Worm (Caenorhabditis elegans) whole organism, young adult: ENCODE results near the gene algn-9.
A peak's percentile ranks its signal among the peaks of the same experiment; 100 is the strongest.

Experiments
- C06A6.2 ChIP-seq: fragments of 200-800 bp; sonication (Bioruptor generic); conservative IDR thresholded peaks from 2 replicates; pipeline ENCODE4 v1.3.6; 2022; ENCODE audit warnings: missing genetic modification characterization, missing compliant biosample characterization
- D2030.7 ChIP-seq: fragments of 200-800 bp; sonication (Bioruptor generic); IDR thresholded peaks from 2 replicates; pipeline ENCODE4 v1.3.6; 2022; ENCODE audit warnings: missing genetic modification reagents, missing genetic modification characterization, missing compliant biosample characterization
- F22D6.2 ChIP-seq: sonication (generic microtip); optimal IDR thresholded peaks from 2 replicates; lab custom pipeline; 2016; ENCODE audit warnings: mild to moderate bottlenecking, missing genetic modification characterization, missing compliant biosample characterization
- F52B5.7 ChIP-seq: sonication (generic microtip); optimal IDR thresholded peaks from 2 replicates; lab custom pipeline; 2016; ENCODE audit warnings: mild to moderate bottlenecking, missing genetic modification characterization, missing compliant biosample characterization
- T07F8.4 ChIP-seq: sonication (generic microtip); optimal IDR thresholded peaks from 2 replicates; lab custom pipeline; 2016; ENCODE audit warnings: mild to moderate bottlenecking, missing genetic modification characterization, moderate library complexity, missing compliant biosample characterization
- T26A5.8 ChIP-seq: sonication (generic microtip); optimal IDR thresholded peaks from 2 replicates; lab custom pipeline; 2016; ENCODE audit warnings: missing genetic modification characterization, missing compliant biosample characterization
- Y53G8AR.9 ChIP-seq: fragments of 200-800 bp; sonication (Bioruptor generic); conservative IDR thresholded peaks from 2 replicates; pipeline ENCODE4 v1.3.6; 2022; ENCODE audit warnings: missing genetic modification reagents, missing genetic modification characterization, missing compliant biosample characterization
- Y56A3A.18 ChIP-seq: fragments of 200-800 bp; sonication (Bioruptor generic); IDR thresholded peaks from 2 replicates; pipeline ENCODE4 v1.3.6; 2022; ENCODE audit warnings: missing genetic modification reagents, missing genetic modification characterization, missing compliant biosample characterization
- Y95B8A.8 ChIP-seq: fragments of 200-800 bp; sonication (Bioruptor generic); IDR thresholded peaks from 2 replicates; pipeline ENCODE4 v1.3.6; 2022; ENCODE audit warnings: missing genetic modification reagents, missing genetic modification characterization, missing compliant biosample characterization
- ZK185.1 ChIP-seq: sonication (generic microtip); optimal IDR thresholded peaks from 2 replicates; lab custom pipeline; 2016; ENCODE audit warnings: mild to moderate bottlenecking, missing genetic modification characterization, missing compliant biosample characterization; ENCODE audit not compliant: poor library complexity, severe bottlenecking
- akir-1 ChIP-seq: fragments of 200-800 bp; sonication (Bioruptor generic); optimal IDR thresholded peaks from 2 replicates; lab custom pipeline; 2018; ENCODE audit warnings: mild to moderate bottlenecking, missing genetic modification characterization, moderate library complexity, missing compliant biosample characterization
- aptf-3 ChIP-seq: fragments of 200-800 bp; sonication (Bioruptor generic); IDR thresholded peaks from 2 replicates; pipeline ENCODE4 v1.3.6; 2022; ENCODE audit warnings: missing genetic modification characterization, missing compliant biosample characterization
- atf-7 ChIP-seq: sonication (generic microtip); optimal IDR thresholded peaks from 2 replicates; lab custom pipeline; 2017; ENCODE audit warnings: mild to moderate bottlenecking, missing genetic modification characterization, missing compliant biosample characterization
- athp-1 ChIP-seq: sonication (generic microtip); optimal IDR thresholded peaks from 2 replicates; lab custom pipeline; 2017; ENCODE audit warnings: mild to moderate bottlenecking, missing genetic modification characterization, missing compliant biosample characterization
- attf-3 ChIP-seq: fragments of 200-800 bp; sonication (Bioruptor generic); conservative IDR thresholded peaks from 2 replicates; pipeline ENCODE4 v1.3.6; 2022; ENCODE audit warnings: missing genetic modification reagents, missing genetic modification characterization, missing compliant biosample characterization
- attf-5 ChIP-seq: fragments of 200-800 bp; sonication (Bioruptor generic); optimal IDR thresholded peaks from 2 replicates; lab custom pipeline; 2018; ENCODE audit warnings: mild to moderate bottlenecking, missing genetic modification characterization, missing compliant biosample characterization
- attf-6 ChIP-seq: fragments of 200-800 bp; sonication (Bioruptor generic); IDR thresholded peaks from 2 replicates; pipeline ENCODE4 v1.3.6; 2022; ENCODE audit warnings: missing genetic modification reagents, missing genetic modification characterization, missing compliant biosample characterization
- bed-1 ChIP-seq: fragments of 200-800 bp; sonication (Bioruptor generic); IDR thresholded peaks from 2 replicates; pipeline ENCODE4 v1.3.6; 2022; ENCODE audit warnings: missing genetic modification reagents, missing genetic modification characterization, missing compliant biosample characterization
- cebp-1 ChIP-seq, 2 experiments: fragments of 200-800 bp in 1 of 2; sonication (Bioruptor generic) in 1 of 2; sonication (generic microtip) in 1 of 2; IDR thresholded peaks in 1 of 2; optimal IDR thresholded peaks in 1 of 2; 2 replicates each; pipeline versions ENCODE4 v1.3.6 to Lab custom; 2017 to 2022; ENCODE audit warnings: missing compliant biosample characterization in 2 of 2, missing genetic modification characterization in 2 of 2, mild to moderate bottlenecking in 1 of 2, missing genetic modification reagents in 1 of 2, moderate library complexity in 1 of 2
- ceh-100 ChIP-seq: fragments of 200-800 bp; sonication (Bioruptor generic); IDR thresholded peaks from 2 replicates; pipeline ENCODE4 v1.3.6; 2022; ENCODE audit warnings: missing genetic modification reagents, missing genetic modification characterization, missing compliant biosample characterization
- ceh-58 ChIP-seq: fragments of 200-800 bp; sonication (Bioruptor generic); IDR thresholded peaks from 2 replicates; pipeline ENCODE4 v1.3.6; 2022; ENCODE audit warnings: missing genetic modification characterization, missing compliant biosample characterization
- ceh-91 ChIP-seq: fragments of 200-800 bp; sonication (Bioruptor generic); IDR thresholded peaks from 2 replicates; pipeline ENCODE4 v1.3.6; 2022; ENCODE audit warnings: missing genetic modification reagents, missing genetic modification characterization, missing compliant biosample characterization
- chd-7 ChIP-seq: sonication (generic microtip); optimal IDR thresholded peaks from 2 replicates; lab custom pipeline; 2016; ENCODE audit warnings: mild to moderate bottlenecking, missing genetic modification characterization, moderate library complexity, missing compliant biosample characterization
- dpl-1 ChIP-seq: fragments of 150-350 bp; optimal IDR thresholded peaks from 2 replicates; lab custom pipeline; 2014; ENCODE audit warnings: missing biosample characterization, missing genetic modification reagents, missing genetic modification characterization
- gei-17 ChIP-seq: fragments of 200-800 bp; sonication (Bioruptor generic); optimal IDR thresholded peaks from 2 replicates; lab custom pipeline; 2018; ENCODE audit warnings: mild to moderate bottlenecking, missing genetic modification characterization, missing compliant biosample characterization
- hlh-26 ChIP-seq: fragments of 200-800 bp; sonication (Bioruptor generic); conservative IDR thresholded peaks from 2 replicates; pipeline ENCODE4 v1.3.6; 2022; ENCODE audit warnings: missing genetic modification reagents, missing genetic modification characterization, missing compliant biosample characterization
- hmg-20 ChIP-seq: fragments of 200-800 bp; sonication (Bioruptor generic); IDR thresholded peaks from 2 replicates; pipeline ENCODE4 v1.3.6; 2022; ENCODE audit warnings: missing genetic modification reagents, missing genetic modification characterization, missing compliant biosample characterization
- lsl-1 ChIP-seq: fragments of 200-800 bp; sonication (Bioruptor generic); optimal IDR thresholded peaks from 2 replicates; lab custom pipeline; 2018; ENCODE audit warnings: mild to moderate bottlenecking, missing genetic modification characterization, moderate library complexity, missing compliant biosample characterization
- mcd-1 ChIP-seq: fragments of 200-800 bp; sonication (Bioruptor generic); IDR thresholded peaks from 2 replicates; pipeline ENCODE4 v1.3.6; 2022; ENCODE audit warnings: missing genetic modification reagents, missing genetic modification characterization, missing compliant biosample characterization
- mxl-1 ChIP-seq: sonication (generic microtip); optimal IDR thresholded peaks from 2 replicates; lab custom pipeline; 2016; ENCODE audit warnings: missing genetic modification characterization, missing compliant biosample characterization
- nfya-1 ChIP-seq: sonication (generic microtip); optimal IDR thresholded peaks from 2 replicates; lab custom pipeline; 2017; ENCODE audit warnings: antibody characterized with exemption, missing compliant biosample characterization, missing genetic modification characterization, borderline replicate concordance; ENCODE audit not compliant: insufficient read depth
- nfya-2 ChIP-seq: fragments of 200-800 bp; sonication (Bioruptor generic); IDR thresholded peaks from 2 replicates; pipeline ENCODE4 v1.3.6; 2022; ENCODE audit warnings: missing genetic modification reagents, missing genetic modification characterization, missing compliant biosample characterization
- nhr-27 ChIP-seq: fragments of 200-800 bp; sonication (Bioruptor generic); optimal IDR thresholded peaks from 2 replicates; lab custom pipeline; 2018; ENCODE audit warnings: mild to moderate bottlenecking, missing genetic modification characterization, moderate library complexity, missing compliant biosample characterization
- nhr-80 ChIP-seq: sonication (generic microtip); optimal IDR thresholded peaks from 2 replicates; lab custom pipeline; 2016; ENCODE audit warnings: missing genetic modification characterization, missing compliant biosample characterization
- nhr-90 ChIP-seq: sonication (generic microtip); optimal IDR thresholded peaks from 2 replicates; lab custom pipeline; 2016; ENCODE audit warnings: missing genotype, mild to moderate bottlenecking, missing genetic modification characterization, missing compliant biosample characterization
- pha-4 ChIP-seq: fragments of 150-350 bp; sonication (generic microtip); optimal IDR thresholded peaks from 2 replicates; lab custom pipeline; 2014; ENCODE audit warnings: missing biosample characterization, missing genetic modification reagents, missing genetic modification characterization
- rec-8 ChIP-seq, 2 experiments: sonication (generic microtip); optimal IDR thresholded peaks; 2 replicates each; lab custom pipeline; 2016; ENCODE audit warnings: mild to moderate bottlenecking in 2 of 2, missing genetic modification characterization in 2 of 2, missing genetic modification reagents in 2 of 2, missing genotype in 2 of 2, missing biosample characterization in 1 of 2, missing compliant biosample characterization in 1 of 2, moderate library complexity in 1 of 2
- sdz-38 ChIP-seq: sonication (generic microtip); optimal IDR thresholded peaks from 2 replicates; lab custom pipeline; 2016; ENCODE audit warnings: missing genotype, missing genetic modification characterization, missing compliant biosample characterization
- sea-2 ChIP-seq: fragments of 200-800 bp; sonication (Bioruptor generic); IDR thresholded peaks from 2 replicates; pipeline ENCODE4 v1.3.6; 2022; ENCODE audit warnings: missing genetic modification characterization, missing compliant biosample characterization
- tbx-9 ChIP-seq: sonication (generic microtip); optimal IDR thresholded peaks from 2 replicates; lab custom pipeline; 2016; ENCODE audit warnings: borderline replicate concordance, missing genetic modification characterization, inconsistent platforms, missing compliant biosample characterization
- tlf-1 ChIP-seq: fragments of 200-800 bp; sonication (Bioruptor generic); optimal IDR thresholded peaks from 2 replicates; lab custom pipeline; 2018; ENCODE audit warnings: mild to moderate bottlenecking, missing genetic modification characterization, missing compliant biosample characterization
- unc-130 ChIP-seq: sonication (generic microtip); optimal IDR thresholded peaks from 2 replicates; lab custom pipeline; 2016; ENCODE audit warnings: missing genetic modification reagents, missing genetic modification characterization, missing compliant biosample characterization
- zim-3 ChIP-seq: sonication (generic microtip); optimal IDR thresholded peaks from 2 replicates; lab custom pipeline; 2017; ENCODE audit warnings: mild to moderate bottlenecking, missing genetic modification characterization, moderate library complexity, missing compliant biosample characterization
- ztf-22 ChIP-seq: fragments of 200-800 bp; sonication (Bioruptor generic); optimal IDR thresholded peaks from 2 replicates; lab custom pipeline; 2018; ENCODE audit warnings: mild to moderate bottlenecking, missing genetic modification characterization, moderate library complexity, missing compliant biosample characterization
- ztf-26 ChIP-seq: sonication (generic microtip); optimal IDR thresholded peaks from 2 replicates; lab custom pipeline; 2017; ENCODE audit warnings: missing genetic modification characterization, missing compliant biosample characterization
- ztf-6 ChIP-seq: fragments of 200-800 bp; sonication (Bioruptor generic); IDR thresholded peaks from 2 replicates; pipeline ENCODE4 v1.3.6; 2022; ENCODE audit warnings: missing genetic modification reagents, missing genetic modification characterization, missing compliant biosample characterization

Gene algn-9

DNA sequence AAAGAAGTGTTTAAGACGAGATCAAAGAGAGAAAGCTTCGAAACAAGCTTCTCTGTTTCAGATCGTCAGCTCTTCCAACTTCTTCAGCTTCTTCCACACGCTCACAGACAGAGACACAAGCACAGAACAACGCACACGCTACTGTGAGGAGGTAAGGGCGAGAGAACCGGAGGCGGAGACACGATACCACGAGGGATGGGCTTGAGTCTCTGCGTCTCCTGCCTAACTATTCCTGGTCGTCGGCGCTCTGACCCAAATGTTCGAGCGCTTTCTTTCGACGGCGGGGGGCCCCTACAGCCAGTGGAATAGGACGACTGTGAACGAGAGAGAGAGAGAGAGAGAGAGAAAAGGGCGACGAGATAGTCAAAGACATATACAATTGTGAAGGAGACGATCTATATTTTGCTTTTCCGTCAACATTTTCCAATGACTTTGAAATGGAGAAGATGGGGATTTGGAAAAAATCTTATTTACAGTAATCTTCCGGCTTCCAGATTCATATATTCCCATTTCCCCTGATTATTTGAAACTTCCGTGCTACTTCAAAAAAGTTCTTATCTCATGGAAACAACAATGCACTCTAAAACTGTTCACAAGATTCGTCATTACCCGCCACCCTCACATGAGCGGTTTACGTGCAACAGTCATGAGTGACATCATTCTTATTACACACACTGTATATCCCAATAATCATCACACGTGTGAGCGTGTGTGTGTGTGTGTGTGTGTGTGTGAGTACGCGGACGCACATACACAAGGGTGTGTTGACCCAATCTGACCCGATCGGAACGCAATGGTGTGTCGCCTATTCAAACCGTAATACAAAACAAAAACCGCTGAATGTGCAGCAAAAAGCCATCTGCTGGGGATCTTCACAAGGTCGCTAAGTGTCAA is 35.1 kb upstream of the algn-9 start (continued):
- TF ChIP-seq hmg-20 (GFP tag; lab: Robert Waterston, UW): no peak
- peak; percentile 67 for TF ChIP-seq chd-7 (tag; lab: Kevin White, UChicago)
- peak; percentile 38 for TF ChIP-seq cebp-1 (GFP tag; IDR thresholded peaks at IDR 0.05; lab: Robert Waterston, UW)
- TF ChIP-seq cebp-1 (tag; optimal IDR thresholded peaks at IDR 0.05; lab: Kevin White, UChicago): peak; percentile 83
- TF ChIP-seq pha-4: no peak
- TF ChIP-seq rec-8 (tag; optimal IDR thresholded peaks at IDR 0.05; lab: Kevin White, UChicago): no peak
- TF ChIP-seq tlf-1 (GFP tag; lab: Kevin White, UChicago): peak; percentile 45
- peak; percentile 72 for TF ChIP-seq mcd-1
- TF ChIP-seq atf-7 (tag; lab: Kevin White, UChicago): peak; percentile 91
- no peak for TF ChIP-seq nfya-2 (GFP tag; lab: Robert Waterston, UW)
- no peak for TF ChIP-seq nfya-1
- no peak for TF ChIP-seq nhr-27 (tag; lab: Kevin White, UChicago)
- TF ChIP-seq D2030.7 (GFP tag; lab: Robert Waterston, UW): no peak
- TF ChIP-seq T07F8.4: no peak
- TF ChIP-seq nhr-90: peak; percentile 9
- no peak for TF ChIP-seq ceh-91 (GFP tag; lab: Robert Waterston, UW)
- no peak for TF ChIP-seq bed-1 (GFP tag; lab: Robert Waterston, UW)
- peak; percentile 51 for TF ChIP-seq F52B5.7 (tag; lab: Kevin White, UChicago)
- TF ChIP-seq gei-17: no peak
- no peak for TF ChIP-seq lsl-1
- TF ChIP-seq ztf-22: no peak
- TF ChIP-seq T26A5.8 (tag; lab: Kevin White, UChicago): no peak
- TF ChIP-seq tbx-9 (tag; lab: Kevin White, UChicago): no peak
- peak; percentile 56; the same call in 1 of the 2 replicates for TF ChIP-seq attf-6 (GFP tag; lab: Robert Waterston, UW)
- TF ChIP-seq Y53G8AR.9 (GFP tag; lab: Robert Waterston, UW): peak; percentile 71; the same call in 1 of the 2 replicates
- TF ChIP-seq akir-1: no peak
- TF ChIP-seq nhr-80 (tag; lab: Kevin White, UChicago): peak; percentile 33
- TF ChIP-seq aptf-3 (GFP tag; lab: Robert Waterston, UW): no peak
- peak; percentile 63 for TF ChIP-seq attf-5 (GFP tag; lab: Kevin White, UChicago)
- no peak for TF ChIP-seq dpl-1 (GFP tag; lab: Kevin White, UChicago)
- TF ChIP-seq sdz-38: no peak
- TF ChIP-seq ztf-6 (GFP tag; lab: Robert Waterston, UW): peak; percentile 69; the same call in 1 of the 2 replicates
- TF ChIP-seq hlh-26 (GFP tag; lab: Robert Waterston, UW): no peak
- TF ChIP-seq C06A6.2 (GFP tag; lab: Robert Waterston, UW): peak; percentile 54; the same call in 1 of the 2 replicates
- no peak for TF ChIP-seq unc-130 (GFP tag; lab: Kevin White, UChicago)
- TF ChIP-seq ceh-100 (GFP tag; lab: Robert Waterston, UW): no peak; the same call in 1 of the 2 replicates
- no peak; the same call in 1 of the 2 replicates for TF ChIP-seq sea-2 (GFP tag; lab: Robert Waterston, UW)
- peak; percentile 53 for TF ChIP-seq zim-3 (tag; lab: Kevin White, UChicago)
- TF ChIP-seq Y95B8A.8 (GFP tag; lab: Robert Waterston, UW): no peak; the same call in 1 of the 2 replicates
- TF ChIP-seq ceh-58: no peak
- peak; percentile 77 for TF ChIP-seq ZK185.1 (tag; lab: Kevin White, UChicago)
- TF ChIP-seq mxl-1 (tag; lab: Kevin White, UChicago): no peak
- TF ChIP-seq athp-1 (tag; lab: Kevin White, UChicago): peak; percentile 14
- no peak for TF ChIP-seq F22D6.2 (tag; lab: Kevin White, UChicago)
- TF ChIP-seq attf-3 (GFP tag; lab: Robert Waterston, UW): 0 out of 2 replicates have a peak, but pooled peaks have one; percentile 30
- TF ChIP-seq Y56A3A.18: peak; percentile 16; the same call in 1 of the 2 replicates
- no peak for TF ChIP-seq ztf-26 (tag; lab: Kevin White, UChicago)
